Fruit fly (Drosophila melanogaster) whole organism, prepupa: ENCODE results near the gene CG34162.

Experiments used
- Lpt ChIP-seq: fragments of 200-800 bp; sonication (Bioruptor generic); optimal IDR thresholded peaks from 3 replicates; lab custom pipeline; 2016; ENCODE audit warnings: missing biosample characterization, missing genetic modification characterization
- acj6 ChIP-seq: fragments of 200-800 bp; sonication (Bioruptor generic); optimal IDR thresholded peaks from 3 replicates; lab custom pipeline; 2016; ENCODE audit warnings: missing biosample characterization, missing genetic modification characterization
- eg ChIP-seq: fragments of 200-800 bp; sonication (Bioruptor generic); IDR thresholded peaks from 3 replicates; pipeline ENCODE4 v1.3.6; 2022; ENCODE audit warnings: missing biosample characterization, missing genetic modification characterization
- lz ChIP-seq: fragments of 200-800 bp; sonication (Bioruptor generic); optimal IDR thresholded peaks from 3 replicates; lab custom pipeline; 2016; ENCODE audit warnings: missing biosample characterization, missing genetic modification characterization

DNA sequence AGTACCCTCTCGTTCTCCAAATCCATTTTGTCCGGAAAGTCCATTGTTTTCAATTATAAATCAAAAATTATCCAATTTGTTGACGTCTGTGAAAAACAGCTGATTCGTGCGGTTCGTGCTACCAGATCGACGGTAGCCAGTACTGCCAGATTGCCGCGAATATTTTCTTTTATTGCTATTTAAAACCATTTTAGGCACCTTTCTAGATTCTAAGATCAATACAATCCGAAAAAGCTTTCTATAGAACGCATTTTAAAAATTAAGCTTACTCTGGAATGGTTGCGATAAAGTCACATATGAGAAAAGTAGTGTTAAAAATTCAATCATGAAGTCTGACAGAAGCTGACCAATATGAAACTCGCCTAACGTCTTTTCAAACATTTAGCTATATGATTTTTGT is 32.8 kb upstream of the CG34162 start, which contains the start of gene Cog8:
- TF ChIP-seq acj6 (GFP tag; lab: Kevin White, UChicago), result peak; percentile 40
- TF ChIP-seq Lpt (GFP tag; lab: Kevin White, UChicago), result no peak
- TF ChIP-seq eg (GFP tag; lab: Robert Waterston, UW), result no peak
- TF ChIP-seq lz (GFP tag; lab: Kevin White, UChicago), result peak; percentile 54
